Worm (Caenorhabditis elegans) whole organism, L4/young adult: ENCODE results near the gene C08F1.10.

Experiments
- W03F9.2 ChIP-seq: fragments of 150-350 bp; optimal IDR thresholded peaks from 2 replicates; lab custom pipeline; 2014; ENCODE audit warnings: missing biosample characterization, missing genetic modification characterization
- dao-5 ChIP-seq: sonication (generic microtip); optimal IDR thresholded peaks from 2 replicates; lab custom pipeline; 2016; ENCODE audit warnings: missing genotype, missing genetic modification characterization, moderate library complexity, missing compliant biosample characterization
- him-1 ChIP-seq: sonication (generic microtip); optimal IDR thresholded peaks from 2 replicates; lab custom pipeline; 2016; ENCODE audit warnings: missing genotype, missing genetic modification reagents, missing genetic modification characterization, missing compliant biosample characterization

DNA sequence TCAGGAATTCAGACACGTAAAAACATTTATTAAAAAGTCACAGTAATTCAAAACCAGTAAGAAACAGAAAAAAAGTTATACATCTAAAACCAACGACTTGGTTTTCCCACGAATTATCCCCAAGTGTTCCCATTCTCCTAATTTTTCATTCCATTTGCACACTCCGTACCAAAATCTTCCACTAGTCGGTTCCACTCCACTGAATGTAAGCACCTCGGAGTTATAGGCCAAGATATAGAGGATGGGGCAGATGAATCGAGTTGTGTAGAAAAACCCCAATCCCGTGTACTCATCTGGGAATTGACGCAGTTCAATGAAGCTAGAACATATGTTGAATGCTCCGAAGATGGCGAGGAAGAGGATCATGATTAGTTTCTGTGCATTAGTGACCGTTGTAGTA lies 1.1 kb upstream of the C08F1.10 start:
- no peak for TF ChIP-seq him-1
- no peak for TF ChIP-seq W03F9.2 (tag; lab: Kevin White, UChicago)
- TF ChIP-seq dao-5: no peak
